Worm (Caenorhabditis elegans) whole organism, L1 larva: Measurements from ENCODE around the gene ZC449.8.

ENCODE experiments used
- C04F5.9 ChIP-seq: sonication (generic microtip); optimal IDR thresholded peaks from 2 replicates; lab custom pipeline; 2016; ENCODE audit warnings: missing genetic modification characterization, missing compliant biosample characterization
- F16B12.6 ChIP-seq: fragments of 150-350 bp; optimal IDR thresholded peaks from 2 replicates; lab custom pipeline; 2014; ENCODE audit warnings: missing biosample characterization, missing genetic modification characterization
- alr-1 ChIP-seq: fragments of 200-800 bp; sonication (Bioruptor generic); optimal IDR thresholded peaks from 2 replicates; lab custom pipeline; 2018; ENCODE audit warnings: borderline replicate concordance, mild to moderate bottlenecking, missing genetic modification characterization, missing compliant biosample characterization
- ama-1 ChIP-seq: fragments of 150-350 bp; optimal IDR thresholded peaks from 2 replicates; lab custom pipeline; 2014
- blmp-1 ChIP-seq: fragments of 150-350 bp; optimal IDR thresholded peaks from 2 replicates; lab custom pipeline; 2014; ENCODE audit warnings: missing biosample characterization, missing genetic modification characterization
- ceh-63 ChIP-seq: fragments of 200-800 bp; sonication (Bioruptor generic); optimal IDR thresholded peaks from 2 replicates; lab custom pipeline; 2018; ENCODE audit warnings: mild to moderate bottlenecking, missing genetic modification characterization, missing compliant biosample characterization
- ceh-88 ChIP-seq: fragments of 200-800 bp; sonication (Bioruptor generic); IDR thresholded peaks from 2 replicates; pipeline ENCODE4 v1.3.6; 2022; ENCODE audit warnings: missing genetic modification characterization, missing compliant biosample characterization
- ces-1 ChIP-seq: fragments of 150-350 bp; optimal IDR thresholded peaks from 2 replicates; lab custom pipeline; 2014; ENCODE audit warnings: missing biosample characterization, missing genetic modification reagents, missing genetic modification characterization
- dpl-1 ChIP-seq, 3 experiments: fragments of 150-350 bp in 2 of 3; sonication (generic microtip) in 1 of 3; optimal IDR thresholded peaks; 2 replicates each; lab custom pipeline; 2014 to 2017; ENCODE audit warnings: missing biosample characterization in 3 of 3, missing genetic modification characterization in 3 of 3, missing genetic modification reagents in 3 of 3
- dsc-1 ChIP-seq: sonication (generic microtip); optimal IDR thresholded peaks from 2 replicates; lab custom pipeline; 2016; ENCODE audit warnings: mild to moderate bottlenecking, missing genetic modification characterization, missing compliant biosample characterization
- efl-1 ChIP-seq, 4 experiments: fragments of 150-350 bp; optimal IDR thresholded peaks in 3 of 4; peaks in 1 of 4; 1 replicate in 1 of 4; 2 replicates in 3 of 4; lab custom pipeline; 2014; ENCODE audit warnings: missing biosample characterization in 2 of 4, missing genetic modification characterization in 2 of 4, missing genetic modification reagents in 2 of 4
- elt-2 ChIP-seq: sonication (generic microtip); optimal IDR thresholded peaks from 2 replicates; lab custom pipeline; 2016; ENCODE audit warnings: missing genetic modification characterization, mild to moderate bottlenecking, inconsistent platforms, missing compliant biosample characterization, missing genetic modification reagents
- fkh-10 ChIP-seq: sonication (generic microtip); optimal IDR thresholded peaks from 2 replicates; lab custom pipeline; 2017; ENCODE audit warnings: missing biosample characterization, missing genetic modification reagents, missing genetic modification characterization
- fkh-4 ChIP-seq: sonication (generic microtip); optimal IDR thresholded peaks from 2 replicates; lab custom pipeline; 2016; ENCODE audit warnings: missing compliant biosample characterization, missing genetic modification characterization, borderline replicate concordance
- fkh-8 ChIP-seq: sonication (generic microtip); optimal IDR thresholded peaks from 2 replicates; lab custom pipeline; 2016; ENCODE audit warnings: mild to moderate bottlenecking, missing genetic modification characterization, missing compliant biosample characterization
- fos-1 ChIP-seq: fragments of 150-350 bp; optimal IDR thresholded peaks from 2 replicates; lab custom pipeline; 2014; ENCODE audit warnings: missing biosample characterization, missing genetic modification characterization
- hlh-4 ChIP-seq: sonication (generic microtip); optimal IDR thresholded peaks from 2 replicates; lab custom pipeline; 2016; ENCODE audit warnings: mild to moderate bottlenecking, missing genetic modification characterization, missing compliant biosample characterization
- hpl-2 ChIP-seq: fragments of 150-350 bp; optimal IDR thresholded peaks from 2 replicates; lab custom pipeline; 2014; ENCODE audit warnings: missing biosample characterization, missing genetic modification reagents, missing genetic modification characterization
- lin-13 ChIP-seq: fragments of 150-350 bp; optimal IDR thresholded peaks from 2 replicates; lab custom pipeline; 2014; ENCODE audit warnings: missing biosample characterization, missing genetic modification reagents, missing genetic modification characterization
- lin-14 ChIP-seq: fragments of 200-800 bp; sonication (Bioruptor generic); optimal IDR thresholded peaks from 2 replicates; lab custom pipeline; 2018; ENCODE audit warnings: mild to moderate bottlenecking, missing genetic modification characterization, moderate library complexity, missing compliant biosample characterization
- lin-15B ChIP-seq: fragments of 150-350 bp; sonication (generic microtip); optimal IDR thresholded peaks from 3 replicates; lab custom pipeline; 2014; ENCODE audit warnings: missing biosample characterization, missing genetic modification characterization
- lin-39 ChIP-seq: fragments of 150-350 bp; optimal IDR thresholded peaks from 2 replicates; lab custom pipeline; 2014; ENCODE audit warnings: missing biosample characterization, missing genetic modification reagents, missing genetic modification characterization
- lir-3 ChIP-seq: sonication (generic microtip); optimal IDR thresholded peaks from 2 replicates; lab custom pipeline; 2016; ENCODE audit warnings: mild to moderate bottlenecking, missing genetic modification characterization, moderate library complexity, missing compliant biosample characterization; ENCODE audit not compliant: poor library complexity
- mef-2 ChIP-seq: fragments of 150-350 bp; optimal IDR thresholded peaks from 2 replicates; lab custom pipeline; 2014; ENCODE audit warnings: missing biosample characterization, missing genetic modification characterization
- nhr-11 ChIP-seq: fragments of 150-350 bp; optimal IDR thresholded peaks from 2 replicates; lab custom pipeline; 2014; ENCODE audit warnings: missing biosample characterization, missing genetic modification characterization
- nhr-12 ChIP-seq: sonication (generic microtip); optimal IDR thresholded peaks from 2 replicates; lab custom pipeline; 2017; ENCODE audit warnings: missing biosample characterization, missing genetic modification characterization
- nhr-19 ChIP-seq: fragments of 200-800 bp; sonication (Bioruptor generic); conservative IDR thresholded peaks from 2 replicates; pipeline ENCODE4 v1.3.6; 2022; ENCODE audit warnings: missing genetic modification characterization, missing compliant biosample characterization
- nhr-47 ChIP-seq: sonication (generic microtip); optimal IDR thresholded peaks from 2 replicates; lab custom pipeline; 2016; ENCODE audit warnings: mild to moderate bottlenecking, missing genetic modification characterization, moderate library complexity, missing compliant biosample characterization
- nhr-76 ChIP-seq: sonication (generic microtip); optimal IDR thresholded peaks from 2 replicates; lab custom pipeline; 2017; ENCODE audit warnings: missing biosample characterization, missing genetic modification characterization
- nhr-77 ChIP-seq: fragments of 150-350 bp; optimal IDR thresholded peaks from 2 replicates; lab custom pipeline; 2014; ENCODE audit warnings: missing biosample characterization, missing genetic modification characterization
- nhr-84 ChIP-seq: sonication (generic microtip); optimal IDR thresholded peaks from 2 replicates; lab custom pipeline; 2017; ENCODE audit warnings: missing biosample characterization, missing genetic modification characterization
- nhr-85 ChIP-seq: sonication (generic microtip); peaks from one replicate; lab custom pipeline; 2016; ENCODE audit warnings: missing genetic modification characterization, inconsistent platforms, missing compliant biosample characterization
- nhr-90 ChIP-seq: sonication (generic microtip); optimal IDR thresholded peaks from 2 replicates; lab custom pipeline; 2016; ENCODE audit warnings: mild to moderate bottlenecking, missing genetic modification characterization, missing compliant biosample characterization; ENCODE audit not compliant: poor library complexity
- skn-1 ChIP-seq: fragments of 150-350 bp; optimal IDR thresholded peaks from 2 replicates; lab custom pipeline; 2014; ENCODE audit warnings: missing biosample characterization, missing genetic modification characterization
- snpc-4 ChIP-seq: fragments of 150-350 bp; optimal IDR thresholded peaks from 2 replicates; lab custom pipeline; 2014; ENCODE audit warnings: missing biosample characterization, missing genetic modification characterization
- sox-4 ChIP-seq: sonication (generic microtip); optimal IDR thresholded peaks from 2 replicates; lab custom pipeline; 2016; ENCODE audit warnings: missing genetic modification characterization, missing compliant biosample characterization
- sptf-1 ChIP-seq: fragments of 150-350 bp; optimal IDR thresholded peaks from 2 replicates; lab custom pipeline; 2014; ENCODE audit warnings: missing biosample characterization, missing genetic modification characterization
- unc-130 ChIP-seq: fragments of 150-350 bp; optimal IDR thresholded peaks from 2 replicates; lab custom pipeline; 2017; ENCODE audit warnings: missing biosample characterization, missing genetic modification characterization, inconsistent platforms
- unc-30 ChIP-seq: sonication (generic microtip); optimal IDR thresholded peaks from 2 replicates; lab custom pipeline; 2017; ENCODE audit warnings: missing biosample characterization, missing genetic modification characterization
- vab-15 ChIP-seq: sonication (generic microtip); optimal IDR thresholded peaks from 2 replicates; lab custom pipeline; 2017; ENCODE audit warnings: missing genotype, mild to moderate bottlenecking, missing genetic modification characterization, missing compliant biosample characterization
- ztf-4 ChIP-seq: fragments of 150-350 bp; optimal IDR thresholded peaks from 2 replicates; lab custom pipeline; 2014; ENCODE audit warnings: missing biosample characterization, missing genetic modification characterization

ZC449.8 gene

ce11 chrX:5022682-5023081 lies 6.8 kb downstream of the ZC449.8 start (continued):
- peak; percentile 27 for TF ChIP-seq lin-13
- TF ChIP-seq hpl-2 (GFP tag; lab: Kevin White, UChicago) = no peak
- TF ChIP-seq nhr-84 (tag; lab: Kevin White, UChicago) = no peak
- peak in 1 of 3 experiments; percentile 22 for TF ChIP-seq dpl-1 (GFP tag; optimal IDR thresholded peaks at IDR 0.05; lab: Kevin White, UChicago)
- TF ChIP-seq vab-15 (tag; lab: Kevin White, UChicago) = no peak
- no peak for TF ChIP-seq fkh-4 (tag; lab: Kevin White, UChicago)
- TF ChIP-seq efl-1 (optimal IDR thresholded peaks at IDR 0.05; lab: Kevin White, UChicago) = peak; percentile 7 to 23
- TF ChIP-seq efl-1 (GFP tag; optimal IDR thresholded peaks at IDR 0.05 in 1 of 2; lab: Kevin White, UChicago) = peak in 1 of 2 experiments; percentile 89
- no peak for TF ChIP-seq unc-30
- no peak for TF ChIP-seq ceh-88
- no peak for TF ChIP-seq nhr-90 (tag; lab: Kevin White, UChicago)
- TF ChIP-seq nhr-19 (GFP tag; lab: Robert Waterston, UW) = peak; percentile 63
- TF ChIP-seq fkh-8 (tag; lab: Kevin White, UChicago) = peak; percentile 68
- no peak for TF ChIP-seq mef-2 (tag; lab: Kevin White, UChicago)
- no peak for TF ChIP-seq lin-15B (tag; lab: Kevin White, UChicago)
- no peak for TF ChIP-seq C04F5.9 (tag; lab: Kevin White, UChicago)
- no peak for TF ChIP-seq nhr-76
- no peak for TF ChIP-seq F16B12.6 (tag; lab: Kevin White, UChicago)
- no peak for TF ChIP-seq lin-39 (tag; lab: Kevin White, UChicago)
- no peak for TF ChIP-seq nhr-12 (tag; lab: Kevin White, UChicago)
- no peak for TF ChIP-seq nhr-11
- no peak for TF ChIP-seq snpc-4
- TF ChIP-seq unc-130 (tag; lab: Kevin White, UChicago) = peak; percentile 38
- no peak for TF ChIP-seq fos-1 (tag; lab: Kevin White, UChicago)
- no peak for TF ChIP-seq hlh-4 (tag; lab: Kevin White, UChicago)
- TF ChIP-seq nhr-47 (tag; lab: Kevin White, UChicago) = peak; percentile 67
- no peak for TF ChIP-seq ces-1
- TF ChIP-seq fkh-10 (GFP tag; lab: Kevin White, UChicago) = no peak
- TF ChIP-seq ama-1 (lab: Kevin White, UChicago) = no peak
- no peak for TF ChIP-seq sptf-1
- peak; percentile 41 for TF ChIP-seq nhr-77 (tag; lab: Kevin White, UChicago)
- no peak for TF ChIP-seq ceh-63 (GFP tag; lab: Kevin White, UChicago)
- peak; percentile 17 for TF ChIP-seq blmp-1 (tag; lab: Kevin White, UChicago)
- no peak for TF ChIP-seq alr-1 (tag; lab: Kevin White, UChicago)
- peak; percentile 20 for TF ChIP-seq elt-2

- TF ChIP-seq blmp-1 (tag; lab: Kevin White, UChicago) (peak; percentile 73), nhr-77 (tag; lab: Kevin White, UChicago) (no peak)
Observed at ce11 chrX:5024300-5024699, 8.4 kb downstream of the ZC449.8 start, which contains the start of gene ZC449.1. Gene ZC449.1, plus strand, starts transcription at chrX:5024420.

ce11 chrX:5026461-5026860 lies 10.6 kb downstream of the ZC449.8 start:
- TF ChIP-seq lin-14 (GFP tag; lab: Kevin White, UChicago) (peak; percentile 36), dpl-1 (GFP tag; optimal IDR thresholded peaks at IDR 0.05; lab: Kevin White, UChicago) (no peak), hpl-2 (GFP tag; lab: Kevin White, UChicago) (no peak), nhr-85 (tag; lab: Kevin White, UChicago) (no peak)

- peak; percentile 20 for TF ChIP-seq fkh-10 (GFP tag; lab: Kevin White, UChicago)
- TF ChIP-seq nhr-85 (tag; lab: Kevin White, UChicago) = peak; percentile 61
- no peak for TF ChIP-seq sox-4 (tag; lab: Kevin White, UChicago)
- TF ChIP-seq dsc-1 = no peak
- TF ChIP-seq vab-15 (tag; lab: Kevin White, UChicago) = no peak
- TF ChIP-seq nhr-19 (GFP tag; lab: Robert Waterston, UW) = no peak
- no peak for TF ChIP-seq lir-3
- TF ChIP-seq efl-1 (optimal IDR thresholded peaks at IDR 0.05; lab: Kevin White, UChicago) = no peak
- no peak for TF ChIP-seq efl-1 (GFP tag; optimal IDR thresholded peaks at IDR 0.05 in 1 of 2; lab: Kevin White, UChicago)
- no peak for TF ChIP-seq hpl-2 (GFP tag; lab: Kevin White, UChicago)
- no peak for TF ChIP-seq ztf-4 (tag; lab: Kevin White, UChicago)
- no peak for TF ChIP-seq skn-1 (tag; lab: Kevin White, UChicago)
- no peak for TF ChIP-seq ama-1 (lab: Kevin White, UChicago)
- TF ChIP-seq C04F5.9 (tag; lab: Kevin White, UChicago) = no peak
Observed at ce11 chrX:5027923-5028592, 12.2 kb downstream of the ZC449.8 start.
